Worm (Caenorhabditis elegans) whole organism, young adult: ENCODE results near the gene Y39B6A.7.

ENCODE experiments used
- B0336.3 ChIP-seq: fragments of 200-800 bp; sonication (Bioruptor generic); IDR thresholded peaks from 2 replicates; pipeline ENCODE4 v1.3.6; 2022; ENCODE audit warnings: missing genetic modification characterization, missing compliant biosample characterization
- D2030.7 ChIP-seq: fragments of 200-800 bp; sonication (Bioruptor generic); IDR thresholded peaks from 2 replicates; pipeline ENCODE4 v1.3.6; 2022; ENCODE audit warnings: missing genetic modification reagents, missing genetic modification characterization, missing compliant biosample characterization
- F57A8.1 ChIP-seq: fragments of 200-800 bp; sonication (Bioruptor generic); optimal IDR thresholded peaks from 2 replicates; lab custom pipeline; 2018; ENCODE audit warnings: mild to moderate bottlenecking, missing genetic modification characterization, moderate library complexity, missing compliant biosample characterization
- F57C9.4 ChIP-seq: sonication (generic microtip); optimal IDR thresholded peaks from 2 replicates; lab custom pipeline; 2017; ENCODE audit warnings: mild to moderate bottlenecking, missing genetic modification characterization, missing compliant biosample characterization
- K11D2.4 ChIP-seq: fragments of 200-800 bp; sonication (Bioruptor generic); IDR thresholded peaks from 2 replicates; pipeline ENCODE4 v1.3.6; 2022; ENCODE audit warnings: missing genetic modification reagents, missing genetic modification characterization, missing compliant biosample characterization
- K12H6.12 ChIP-seq: fragments of 200-800 bp; sonication (Bioruptor generic); optimal IDR thresholded peaks from 2 replicates; lab custom pipeline; 2018; ENCODE audit warnings: mild to moderate bottlenecking, missing genetic modification characterization, missing compliant biosample characterization
- Y67H2A.10 ChIP-seq: fragments of 200-800 bp; sonication (Bioruptor generic); conservative IDR thresholded peaks from 2 replicates; pipeline ENCODE4 v1.3.6; 2022; ENCODE audit warnings: missing genetic modification reagents, missing genetic modification characterization, missing compliant biosample characterization
- Y79H2A.3 ChIP-seq: fragments of 200-800 bp; sonication (Bioruptor generic); conservative IDR thresholded peaks from 2 replicates; pipeline ENCODE4 v1.3.6; 2022; ENCODE audit warnings: missing genetic modification reagents, missing genetic modification characterization, missing compliant biosample characterization
- Y95B8A.8 ChIP-seq: fragments of 200-800 bp; sonication (Bioruptor generic); IDR thresholded peaks from 2 replicates; pipeline ENCODE4 v1.3.6; 2022; ENCODE audit warnings: missing genetic modification reagents, missing genetic modification characterization, missing compliant biosample characterization
- akir-1 ChIP-seq: fragments of 200-800 bp; sonication (Bioruptor generic); optimal IDR thresholded peaks from 2 replicates; lab custom pipeline; 2018; ENCODE audit warnings: mild to moderate bottlenecking, missing genetic modification characterization, moderate library complexity, missing compliant biosample characterization
- aptf-2 ChIP-seq: fragments of 200-800 bp; sonication (Bioruptor generic); conservative IDR thresholded peaks from 2 replicates; pipeline ENCODE4 v1.3.6; 2022; ENCODE audit warnings: missing genetic modification reagents, missing genetic modification characterization, missing compliant biosample characterization
- aptf-3 ChIP-seq: fragments of 200-800 bp; sonication (Bioruptor generic); IDR thresholded peaks from 2 replicates; pipeline ENCODE4 v1.3.6; 2022; ENCODE audit warnings: missing genetic modification characterization, missing compliant biosample characterization
- athp-1 ChIP-seq: sonication (generic microtip); optimal IDR thresholded peaks from 2 replicates; lab custom pipeline; 2017; ENCODE audit warnings: mild to moderate bottlenecking, missing genetic modification characterization, missing compliant biosample characterization
- attf-3 ChIP-seq: fragments of 200-800 bp; sonication (Bioruptor generic); conservative IDR thresholded peaks from 2 replicates; pipeline ENCODE4 v1.3.6; 2022; ENCODE audit warnings: missing genetic modification reagents, missing genetic modification characterization, missing compliant biosample characterization
- bed-2 ChIP-seq: fragments of 200-800 bp; sonication (Bioruptor generic); IDR thresholded peaks from 2 replicates; pipeline ENCODE4 v1.3.6; 2022; ENCODE audit warnings: missing genetic modification reagents, missing genetic modification characterization, missing compliant biosample characterization
- ceh-100 ChIP-seq: fragments of 200-800 bp; sonication (Bioruptor generic); IDR thresholded peaks from 2 replicates; pipeline ENCODE4 v1.3.6; 2022; ENCODE audit warnings: missing genetic modification reagents, missing genetic modification characterization, missing compliant biosample characterization
- ceh-58 ChIP-seq: fragments of 200-800 bp; sonication (Bioruptor generic); IDR thresholded peaks from 2 replicates; pipeline ENCODE4 v1.3.6; 2022; ENCODE audit warnings: missing genetic modification characterization, missing compliant biosample characterization
- ceh-79 ChIP-seq: sonication (generic microtip); optimal IDR thresholded peaks from 2 replicates; lab custom pipeline; 2017; ENCODE audit warnings: mild to moderate bottlenecking, missing genetic modification characterization, missing compliant biosample characterization
- ceh-91 ChIP-seq: fragments of 200-800 bp; sonication (Bioruptor generic); IDR thresholded peaks from 2 replicates; pipeline ENCODE4 v1.3.6; 2022; ENCODE audit warnings: missing genetic modification reagents, missing genetic modification characterization, missing compliant biosample characterization
- dox-1 ChIP-seq: fragments of 200-800 bp; sonication (Bioruptor generic); IDR thresholded peaks from 2 replicates; pipeline ENCODE4 v1.3.6; 2022; ENCODE audit warnings: missing genetic modification reagents, missing genetic modification characterization, missing compliant biosample characterization
- egl-44 ChIP-seq: fragments of 200-800 bp; sonication (Bioruptor generic); IDR thresholded peaks from 2 replicates; pipeline ENCODE4 v1.3.6; 2022; ENCODE audit warnings: missing genetic modification reagents, missing genetic modification characterization, missing compliant biosample characterization
- hmg-1.2 ChIP-seq: fragments of 200-800 bp; sonication (Bioruptor generic); IDR thresholded peaks from 2 replicates; pipeline ENCODE4 v1.3.6; 2022; ENCODE audit warnings: missing genetic modification reagents, missing genetic modification characterization, missing compliant biosample characterization
- hmg-20 ChIP-seq: fragments of 200-800 bp; sonication (Bioruptor generic); IDR thresholded peaks from 2 replicates; pipeline ENCODE4 v1.3.6; 2022; ENCODE audit warnings: missing genetic modification reagents, missing genetic modification characterization, missing compliant biosample characterization
- hrde-1 ChIP-seq: sonication (generic microtip); optimal IDR thresholded peaks from 2 replicates; lab custom pipeline; 2016; ENCODE audit warnings: missing genetic modification characterization, mild to moderate bottlenecking, missing compliant biosample characterization, moderate library complexity, missing genotype, missing genetic modification reagents, borderline replicate concordance
- lag-1 ChIP-seq: fragments of 200-800 bp; sonication (Bioruptor generic); IDR thresholded peaks from 2 replicates; pipeline ENCODE4 v1.3.6; 2022; ENCODE audit warnings: missing genetic modification reagents, missing genetic modification characterization, missing compliant biosample characterization
- let-526 ChIP-seq: fragments of 200-800 bp; sonication (Bioruptor generic); IDR thresholded peaks from 2 replicates; pipeline ENCODE4 v1.3.6; 2022; ENCODE audit warnings: missing genetic modification reagents, missing genetic modification characterization, missing compliant biosample characterization
- lir-1 ChIP-seq: fragments of 200-800 bp; sonication (Bioruptor generic); conservative IDR thresholded peaks from 2 replicates; pipeline ENCODE4 v1.3.6; 2022; ENCODE audit warnings: missing genetic modification reagents, missing genetic modification characterization, missing compliant biosample characterization
- lsl-1 ChIP-seq: fragments of 200-800 bp; sonication (Bioruptor generic); optimal IDR thresholded peaks from 2 replicates; lab custom pipeline; 2018; ENCODE audit warnings: mild to moderate bottlenecking, missing genetic modification characterization, moderate library complexity, missing compliant biosample characterization
- madf-6 ChIP-seq: fragments of 200-800 bp; sonication (Bioruptor generic); IDR thresholded peaks from 2 replicates; pipeline ENCODE4 v1.3.6; 2022; ENCODE audit warnings: missing genetic modification reagents, missing genetic modification characterization, missing compliant biosample characterization
- madf-8 ChIP-seq: fragments of 200-800 bp; sonication (Bioruptor generic); conservative IDR thresholded peaks from 2 replicates; pipeline ENCODE4 v1.3.6; 2022; ENCODE audit warnings: missing genetic modification reagents, missing genetic modification characterization, missing compliant biosample characterization
- mes-4 ChIP-seq: sonication (generic microtip); optimal IDR thresholded peaks from 2 replicates; lab custom pipeline; 2016; ENCODE audit warnings: missing genotype, missing genetic modification characterization, missing compliant biosample characterization
- mxl-1 ChIP-seq: sonication (generic microtip); optimal IDR thresholded peaks from 2 replicates; lab custom pipeline; 2016; ENCODE audit warnings: missing genetic modification characterization, missing compliant biosample characterization
- nfya-1 ChIP-seq: sonication (generic microtip); optimal IDR thresholded peaks from 2 replicates; lab custom pipeline; 2017; ENCODE audit warnings: antibody characterized with exemption, missing compliant biosample characterization, missing genetic modification characterization, borderline replicate concordance; ENCODE audit not compliant: insufficient read depth
- nhr-179 ChIP-seq: sonication (generic microtip); optimal IDR thresholded peaks from 2 replicates; lab custom pipeline; 2016; ENCODE audit warnings: mild to moderate bottlenecking, missing genetic modification characterization, missing compliant biosample characterization
- nhr-80 ChIP-seq: sonication (generic microtip); optimal IDR thresholded peaks from 2 replicates; lab custom pipeline; 2016; ENCODE audit warnings: missing genetic modification characterization, missing compliant biosample characterization
- pha-4 ChIP-seq: fragments of 150-350 bp; sonication (generic microtip); optimal IDR thresholded peaks from 2 replicates; lab custom pipeline; 2014; ENCODE audit warnings: missing biosample characterization, missing genetic modification reagents, missing genetic modification characterization
- rec-8 ChIP-seq, 2 experiments: sonication (generic microtip); optimal IDR thresholded peaks; 2 replicates each; lab custom pipeline; 2016; ENCODE audit warnings: mild to moderate bottlenecking in 2 of 2, missing genetic modification characterization in 2 of 2, missing genetic modification reagents in 2 of 2, missing genotype in 2 of 2, missing biosample characterization in 1 of 2, missing compliant biosample characterization in 1 of 2, moderate library complexity in 1 of 2
- sdz-38 ChIP-seq: sonication (generic microtip); optimal IDR thresholded peaks from 2 replicates; lab custom pipeline; 2016; ENCODE audit warnings: missing genotype, missing genetic modification characterization, missing compliant biosample characterization
- snpc-1.1 ChIP-seq: sonication (generic microtip); optimal IDR thresholded peaks from 2 replicates; lab custom pipeline; 2017; ENCODE audit warnings: missing genetic modification characterization, mild to moderate bottlenecking, missing compliant biosample characterization, antibody characterized with exemption, moderate library complexity, missing genotype, missing genetic modification reagents; ENCODE audit not compliant: insufficient read depth
- snpc-1.3 ChIP-seq: sonication (generic microtip); optimal IDR thresholded peaks from 2 replicates; lab custom pipeline; 2017; ENCODE audit warnings: missing genetic modification characterization, mild to moderate bottlenecking, missing compliant biosample characterization, antibody characterized with exemption, moderate library complexity, missing genotype, missing genetic modification reagents; ENCODE audit not compliant: insufficient read depth
- snpc-4 ChIP-seq, 5 experiments: fragments of 150-350 bp in 1 of 5; sonication (generic microtip) in 4 of 5; optimal IDR thresholded peaks; 2 replicates each; lab custom pipeline; 2014 to 2018; ENCODE audit warnings: missing genetic modification characterization in 5 of 5, missing biosample characterization in 3 of 5, antibody characterized with exemption in 2 of 5, mild to moderate bottlenecking in 2 of 5, missing compliant biosample characterization in 2 of 5, missing genotype in 2 of 5, moderate library complexity in 2 of 5, missing genetic modification reagents in 1 of 5
- sptf-2 ChIP-seq: fragments of 200-800 bp; sonication (Bioruptor generic); optimal IDR thresholded peaks from 2 replicates; lab custom pipeline; 2018; ENCODE audit warnings: mild to moderate bottlenecking, missing genetic modification characterization, missing compliant biosample characterization
- tbp1 ChIP-seq: fragments of 200-800 bp; sonication (Bioruptor generic); optimal IDR thresholded peaks from 2 replicates; lab custom pipeline; 2018; ENCODE audit warnings: mild to moderate bottlenecking, missing genetic modification characterization, missing compliant biosample characterization
- zim-3 ChIP-seq: sonication (generic microtip); optimal IDR thresholded peaks from 2 replicates; lab custom pipeline; 2017; ENCODE audit warnings: mild to moderate bottlenecking, missing genetic modification characterization, moderate library complexity, missing compliant biosample characterization
- ztf-22 ChIP-seq: fragments of 200-800 bp; sonication (Bioruptor generic); optimal IDR thresholded peaks from 2 replicates; lab custom pipeline; 2018; ENCODE audit warnings: mild to moderate bottlenecking, missing genetic modification characterization, moderate library complexity, missing compliant biosample characterization
- ztf-26 ChIP-seq: sonication (generic microtip); optimal IDR thresholded peaks from 2 replicates; lab custom pipeline; 2017; ENCODE audit warnings: missing genetic modification characterization, missing compliant biosample characterization

Y39B6A.7 gene

ce11 chrV:19125812-19126211 is 23.1 kb downstream of the Y39B6A.7 start (continued):
- TF ChIP-seq ceh-91 (0 out of 2 replicates have a peak, but pooled peaks have one; percentile 31), aptf-2 (GFP tag; lab: Robert Waterston, UW) (no peak), bed-2 (GFP tag; lab: Robert Waterston, UW) (peak; percentile 74; the same call in 1 of the 2 replicates), sptf-2 (peak; percentile 66), hmg-20 (no peak; the same call in none of the 2 replicates), nfya-1 (tag; lab: Kevin White, UChicago) (no peak), ztf-26 (tag; lab: Kevin White, UChicago) (peak; percentile 58), madf-6 (GFP tag; lab: Robert Waterston, UW) (peak; percentile 79), let-526 (GFP tag; lab: Robert Waterston, UW) (no peak), zim-3 (tag; lab: Kevin White, UChicago) (peak; percentile 51), D2030.7 (GFP tag; lab: Robert Waterston, UW) (peak; percentile 77), K12H6.12 (peak; percentile 95), nhr-179 (tag; lab: Kevin White, UChicago) (no peak), Y95B8A.8 (no peak), akir-1 (GFP tag; lab: Kevin White, UChicago) (no peak), attf-3 (GFP tag; lab: Robert Waterston, UW) (peak; percentile 80), dox-1 (GFP tag; lab: Robert Waterston, UW) (no peak), Y79H2A.3 (GFP tag; lab: Robert Waterston, UW) (peak; percentile 57; the same call in 1 of the 2 replicates), snpc-1.1 (tag; lab: Kevin White, UChicago) (no peak), madf-8 (no peak), pha-4 (tag; lab: Kevin White, UChicago) (no peak), mes-4 (no peak), lag-1 (no peak), F57C9.4 (tag; lab: Kevin White, UChicago) (no peak), egl-44 (peak; percentile 59; the same call in 1 of the 2 replicates), Y67H2A.10 (GFP tag; lab: Robert Waterston, UW) (peak; percentile 41; the same call in 1 of the 2 replicates), ceh-100 (GFP tag; lab: Robert Waterston, UW) (peak; percentile 45; the same call in 1 of the 2 replicates), rec-8 (tag; optimal IDR thresholded peaks at IDR 0.05; lab: Kevin White, UChicago) (no peak), nhr-80 (tag; lab: Kevin White, UChicago) (no peak), tbp1 (peak; percentile 97), F57A8.1 (no peak), mxl-1 (tag; lab: Kevin White, UChicago) (peak; percentile 35), hmg-1.2 (GFP tag; lab: Robert Waterston, UW) (peak; percentile 96), lir-1 (GFP tag; lab: Robert Waterston, UW) (no peak), snpc-1.3 (peak; percentile 40), hrde-1 (tag; lab: Kevin White, UChicago) (no peak), aptf-3 (GFP tag; lab: Robert Waterston, UW) (0 out of 2 replicates have a peak, but pooled peaks have one; percentile 88), K11D2.4 (GFP tag; lab: Robert Waterston, UW) (0 out of 2 replicates have a peak, but pooled peaks have one; percentile 48), ceh-79 (tag; lab: Kevin White, UChicago) (peak; percentile 23), athp-1 (tag; lab: Kevin White, UChicago) (peak; percentile 77), sdz-38 (no peak), ceh-58 (GFP tag; lab: Robert Waterston, UW) (no peak), B0336.3 (GFP tag; lab: Robert Waterston, UW) (peak; percentile 69), lsl-1 (GFP tag; lab: Kevin White, UChicago) (peak; percentile 58), snpc-4 (GFP tag; optimal IDR thresholded peaks at IDR 0.05; lab: Kevin White, UChicago) (peak; percentile 45), snpc-4 (tag; optimal IDR thresholded peaks at IDR 0.05; lab: Kevin White, UChicago) (peak in 3 of 4 experiments; percentile 13 to 59 (median 23)), ztf-22 (GFP tag; lab: Kevin White, UChicago) (peak; percentile 33)
